Fruit fly (Drosophila melanogaster): Measurements from ENCODE around the gene beg.

The beg gene

DNA sequence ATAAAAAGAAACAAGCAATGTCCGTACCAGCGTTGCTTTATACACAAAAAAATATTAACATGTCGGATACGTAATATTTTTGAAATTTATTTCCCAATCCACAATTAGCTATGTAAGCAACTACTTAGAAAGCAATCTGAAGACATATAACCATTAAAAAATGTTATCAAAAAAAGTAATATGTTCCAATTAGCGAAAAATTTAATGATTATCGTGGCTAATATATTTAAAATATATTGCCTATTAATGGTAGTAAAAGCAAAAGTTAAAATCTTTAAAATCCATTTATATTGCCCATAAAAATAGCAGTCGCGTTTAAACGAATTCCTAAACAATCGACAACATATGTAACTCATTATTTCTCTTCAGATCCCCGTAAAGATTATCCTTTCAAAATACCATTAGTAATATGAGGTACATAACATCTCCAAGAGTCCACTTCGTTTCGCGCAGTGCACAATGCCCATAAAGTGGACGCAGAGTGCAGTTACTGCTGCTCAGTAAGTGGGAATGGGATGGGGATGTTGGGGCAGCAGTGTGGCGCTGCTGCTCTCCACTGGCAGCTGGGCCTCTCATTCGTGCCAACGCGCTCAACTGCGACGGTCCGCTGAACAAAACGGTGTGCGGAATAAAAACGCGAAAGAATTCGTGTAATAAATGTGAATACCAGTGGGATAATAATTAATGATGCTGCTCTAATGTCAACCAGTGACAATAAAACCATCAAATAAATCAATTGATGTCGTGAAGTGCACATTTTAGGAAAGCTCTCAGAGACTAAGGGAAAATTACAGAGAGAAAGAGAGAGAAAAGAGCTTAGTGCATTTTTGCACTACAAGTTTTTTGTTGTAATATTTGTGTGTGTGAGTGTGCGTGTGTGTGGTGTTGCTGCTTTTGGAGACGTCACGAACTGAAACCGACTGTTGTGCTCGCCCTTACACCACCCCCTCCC is 49.1 kb upstream of the beg start (continued):
- TF ChIP-seq Nf-YB (GFP tag; optimal IDR thresholded peaks at IDR 0.05) (peak; percentile 35), CG8089 (GFP tag; optimal IDR thresholded peaks at IDR 0.05) (peak; percentile 2), CG2875 (GFP tag; optimal IDR thresholded peaks at IDR 0.05) (no peak), Mad (GFP tag; optimal IDR thresholded peaks at IDR 0.05) (no peak), D19B (GFP tag; optimal IDR thresholded peaks at IDR 0.05) (peak; percentile 30), ewg (GFP tag; optimal IDR thresholded peaks at IDR 0.05) (peak; percentile 39), CG13775 (GFP tag; optimal IDR thresholded peaks at IDR 0.05) (peak; percentile 52), az2 (GFP tag; optimal IDR thresholded peaks at IDR 0.05) (peak; percentile 52), CG18599 (GFP tag; optimal IDR thresholded peaks at IDR 0.05) (peak; percentile 27), crc (GFP tag; optimal IDR thresholded peaks at IDR 0.05) (no peak), CG5953 (GFP tag; IDR thresholded peaks at IDR 0.05) (peak; percentile 65), CG32532 (GFP tag; IDR thresholded peaks at IDR 0.05) (peak; percentile 43), Chrac-16 (GFP tag; optimal IDR thresholded peaks at IDR 0.05) (peak; percentile 29), br (optimal IDR thresholded peaks at IDR 0.05) (no peak), NFAT (GFP tag; IDR thresholded peaks at IDR 0.05) (peak; percentile 75), kah (GFP tag; optimal IDR thresholded peaks at IDR 0.05) (peak; percentile 44), fu2 (GFP tag; optimal IDR thresholded peaks at IDR 0.05) (peak; percentile 31), unc-4 (GFP tag; IDR thresholded peaks at IDR 0.05; ENCODE audit: partially characterized antibody) (no peak), Dip2 (GFP tag; IDR thresholded peaks at IDR 0.05) (no peak), CG31388 (GFP tag; optimal IDR thresholded peaks at IDR 0.05) (peak; percentile 13), sna (GFP tag; IDR thresholded peaks at IDR 0.05; ENCODE audit: partially characterized antibody) (no peak), row (GFP tag; IDR thresholded peaks at IDR 0.05) (peak; percentile 55; the same call in 2 of the 3 replicates), pan (optimal IDR thresholded peaks at IDR 0.05) (no peak), pan (GFP tag; optimal IDR thresholded peaks at IDR 0.05 in 1 of 2, IDR thresholded peaks at IDR 0.05 in 1 of 2) (peak in 1 of 2 experiments; percentile 32), CG7987 (GFP tag; optimal IDR thresholded peaks at IDR 0.05) (no peak), slou (GFP tag; optimal IDR thresholded peaks at IDR 0.05) (no peak), CG15011 (GFP tag; optimal IDR thresholded peaks at IDR 0.05) (peak; percentile 52), tap (tag; optimal IDR thresholded peaks at IDR 0.05) (no peak), ro (GFP tag; IDR thresholded peaks at IDR 0.05) (no peak), Eip74EF (GFP tag; optimal IDR thresholded peaks at IDR 0.05) (no peak), CG10267 (tag; optimal IDR thresholded peaks at IDR 0.05) (peak; percentile 26), CG9876 (GFP tag; optimal IDR thresholded peaks at IDR 0.05) (no peak), psq (GFP tag; optimal IDR thresholded peaks at IDR 0.05) (no peak), bab2 (GFP tag; optimal IDR thresholded peaks at IDR 0.05) (no peak), wor (GFP tag; IDR thresholded peaks at IDR 0.05) (no peak), fd102C (GFP tag; optimal IDR thresholded peaks at IDR 0.05) (no peak), oc (tag; optimal IDR thresholded peaks at IDR 0.05) (no peak), Atf3 (GFP tag; optimal IDR thresholded peaks at IDR 0.05) (no peak), chinmo (GFP tag; IDR thresholded peaks at IDR 0.05; ENCODE audit: partially characterized antibody) (peak; percentile 84; the same call in 1 of the 4 replicates), CG5180 (GFP tag; optimal IDR thresholded peaks at IDR 0.05) (peak; percentile 63), fd64A (GFP tag; optimal IDR thresholded peaks at IDR 0.05) (no peak), vvl (GFP tag; IDR thresholded peaks at IDR 0.05) (peak; percentile 41; the same call in 1 of the 2 replicates), jigr1 (GFP tag; IDR thresholded peaks at IDR 0.05) (no peak), CG31441 (GFP tag; IDR thresholded peaks at IDR 0.05) (peak; percentile 63), tx (GFP tag; optimal IDR thresholded peaks at IDR 0.05) (peak; percentile 13), Dref (GFP tag; IDR thresholded peaks at IDR 0.05) (no peak), Hsf (GFP tag; optimal IDR thresholded peaks at IDR 0.05) (peak; percentile 37), ERR (GFP tag; optimal IDR thresholded peaks at IDR 0.05) (no peak), CG30020 (tag; optimal IDR thresholded peaks at IDR 0.05) (no peak)

All from whole organism, embryonic.